Worm (Caenorhabditis elegans) whole organism, L4 larva: ENCODE data around the gene C04E12.2.

ENCODE experiments used
- F26F4.8 ChIP-seq: fragments of 200-800 bp; sonication (Bioruptor generic); conservative IDR thresholded peaks from 2 replicates; pipeline ENCODE4 v1.3.6; 2022; ENCODE audit warnings: missing genetic modification characterization, missing compliant biosample characterization
- R02D3.7 ChIP-seq: fragments of 150-350 bp; sonication (generic microtip); optimal IDR thresholded peaks from 3 replicates; lab custom pipeline; 2014; ENCODE audit warnings: missing biosample characterization, missing genetic modification characterization
- Y105C5A.15 ChIP-seq: fragments of 200-800 bp; sonication (Bioruptor generic); IDR thresholded peaks from 2 replicates; pipeline ENCODE4 v1.3.6; 2022; ENCODE audit warnings: missing genetic modification characterization, missing compliant biosample characterization
- arid-1 ChIP-seq: fragments of 200-800 bp; sonication (Bioruptor generic); conservative IDR thresholded peaks from 2 replicates; pipeline ENCODE4 v1.3.6; 2022; ENCODE audit warnings: missing genetic modification reagents, missing genetic modification characterization, missing compliant biosample characterization
- ces-1 ChIP-seq: fragments of 150-350 bp; sonication (generic microtip); optimal IDR thresholded peaks from 4 replicates; lab custom pipeline; 2014; ENCODE audit warnings: missing biosample characterization, missing genetic modification reagents, missing genetic modification characterization
- dpl-1 ChIP-seq: fragments of 150-350 bp; optimal IDR thresholded peaks from 2 replicates; lab custom pipeline; 2014; ENCODE audit warnings: missing biosample characterization, missing genetic modification reagents, missing genetic modification characterization
- egl-27 ChIP-seq: sonication (generic microtip); optimal IDR thresholded peaks from 3 replicates; lab custom pipeline; 2017; ENCODE audit warnings: missing biosample characterization, missing genetic modification reagents, missing genetic modification characterization
- gei-8 ChIP-seq: fragments of 200-800 bp; sonication (Bioruptor generic); optimal IDR thresholded peaks from 2 replicates; lab custom pipeline; 2018; ENCODE audit warnings: mild to moderate bottlenecking, missing genetic modification characterization, missing compliant biosample characterization
- lin-15B ChIP-seq: fragments of 150-350 bp; sonication (generic microtip); optimal IDR thresholded peaks from 3 replicates; lab custom pipeline; 2014; ENCODE audit warnings: missing biosample characterization, missing genetic modification characterization
- lsy-2 ChIP-seq, 2 experiments: fragments of 150-350 bp in 1 of 2; sonication (generic microtip) in 1 of 2; optimal IDR thresholded peaks; 2 replicates each; lab custom pipeline; 2014 to 2017; ENCODE audit warnings: missing biosample characterization in 2 of 2, missing genetic modification characterization in 2 of 2
- nhr-41 ChIP-seq: fragments of 200-800 bp; sonication (Bioruptor generic); IDR thresholded peaks from 2 replicates; pipeline ENCODE4 v1.3.6; 2022; ENCODE audit warnings: missing genetic modification reagents, missing genetic modification characterization, missing compliant biosample characterization
- snpc-4 ChIP-seq: fragments of 150-350 bp; optimal IDR thresholded peaks from 2 replicates; lab custom pipeline; 2014; ENCODE audit warnings: missing biosample characterization, missing genetic modification characterization
- tag-97 ChIP-seq: fragments of 200-800 bp; sonication (Bioruptor generic); IDR thresholded peaks from 2 replicates; pipeline ENCODE4 v1.3.6; 2022; ENCODE audit warnings: missing genetic modification characterization, missing compliant biosample characterization

DNA sequence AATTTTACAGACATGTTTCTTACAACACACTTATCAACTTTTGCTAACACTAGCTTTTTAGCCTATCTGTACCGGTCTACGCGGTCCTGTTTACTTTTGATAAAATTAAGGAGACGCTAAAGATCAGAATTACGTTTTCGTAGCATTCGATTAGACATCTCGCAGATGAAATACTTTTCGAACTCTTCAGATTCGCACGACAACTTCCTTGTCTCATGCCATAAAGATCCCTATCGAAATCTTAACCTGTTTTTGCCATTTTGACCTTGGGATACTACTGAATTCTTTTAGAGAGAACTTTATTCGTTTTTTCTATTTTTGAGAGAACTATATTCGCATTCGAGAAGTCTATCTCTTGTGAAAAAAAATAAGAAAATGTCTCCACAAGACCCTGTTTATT is 34.5 kb upstream of the C04E12.2 start, which contains the start of gene C17B7.5:
- TF ChIP-seq nhr-41 (GFP tag; lab: Robert Waterston, UW) = no peak
- TF ChIP-seq Y105C5A.15 = no peak
- TF ChIP-seq arid-1 (GFP tag; lab: Robert Waterston, UW) = no peak
- no peak for TF ChIP-seq dpl-1
- TF ChIP-seq R02D3.7 = no peak
- no peak for TF ChIP-seq ces-1 (GFP tag; lab: Kevin White, UChicago)
- no peak for TF ChIP-seq tag-97
- no peak for TF ChIP-seq lsy-2 (tag; optimal IDR thresholded peaks at IDR 0.05; lab: Kevin White, UChicago)
- no peak for TF ChIP-seq gei-8 (GFP tag; lab: Kevin White, UChicago)
- TF ChIP-seq egl-27 (tag; lab: Kevin White, UChicago) = no peak
- TF ChIP-seq lin-15B = no peak
- TF ChIP-seq snpc-4 = no peak
- TF ChIP-seq F26F4.8 = no peak
